Fruit fly (Drosophila melanogaster) whole organism, embryonic: Measurements from ENCODE around the gene CG10317.

Experiments used
- ATbp ChIP-seq: fragments of 200-800 bp; sonication (Bioruptor generic); optimal IDR thresholded peaks from 2 replicates; lab custom pipeline; 2017; ENCODE audit warnings: missing biosample characterization, mild to moderate bottlenecking, missing genetic modification characterization, missing genetic modification reagents
- Atf-2 ChIP-seq: fragments of 200-800 bp; sonication (Bioruptor generic); optimal IDR thresholded peaks from 2 replicates; lab custom pipeline; 2016; ENCODE audit warnings: missing biosample characterization, missing genetic modification characterization
- Bgb ChIP-seq: fragments of 200-800 bp; sonication (Bioruptor generic); IDR thresholded peaks from 2 replicates; pipeline ENCODE4 v1.3.6; 2022; ENCODE audit warnings: missing biosample characterization, missing genetic modification characterization; ENCODE audit not compliant: partially characterized antibody
- CG10274 ChIP-seq: fragments of 200-800 bp; sonication (Bioruptor generic); optimal IDR thresholded peaks from 3 replicates; lab custom pipeline; 2017; ENCODE audit warnings: missing biosample characterization, mild to moderate bottlenecking, missing genetic modification characterization
- CG10431 ChIP-seq: fragments of 200-800 bp; sonication (Bioruptor generic); optimal IDR thresholded peaks from 3 replicates; lab custom pipeline; 2018; ENCODE audit warnings: missing biosample characterization, mild to moderate bottlenecking, missing genetic modification characterization
- CG11695 ChIP-seq: fragments of 200-800 bp; sonication (Bioruptor generic); IDR thresholded peaks from 3 replicates; pipeline ENCODE4 v1.3.6; 2022; ENCODE audit warnings: missing biosample characterization, missing genetic modification characterization
- CG12219 ChIP-seq: fragments of 200-800 bp; sonication (Bioruptor generic); optimal IDR thresholded peaks from 3 replicates; lab custom pipeline; 2018; ENCODE audit warnings: missing biosample characterization, mild to moderate bottlenecking, missing genetic modification characterization
- CG13624 ChIP-seq: fragments of 200-800 bp; sonication (Bioruptor generic); optimal IDR thresholded peaks from 2 replicates; lab custom pipeline; 2016; ENCODE audit warnings: missing biosample characterization, missing genetic modification characterization
- CG15011 ChIP-seq: fragments of 200-800 bp; sonication (Bioruptor generic); optimal IDR thresholded peaks from 3 replicates; lab custom pipeline; 2018; ENCODE audit warnings: missing biosample characterization, mild to moderate bottlenecking, missing genetic modification characterization
- CG15514 ChIP-seq: fragments of 200-800 bp; sonication (Bioruptor generic); optimal IDR thresholded peaks from 3 replicates; lab custom pipeline; 2017; ENCODE audit warnings: missing biosample characterization, missing genetic modification characterization, mild to moderate bottlenecking, moderate library complexity, missing genetic modification reagents
- CG1602 ChIP-seq: fragments of 200-800 bp; sonication (Bioruptor generic); optimal IDR thresholded peaks from 3 replicates; lab custom pipeline; 2016; ENCODE audit warnings: missing biosample characterization, missing genetic modification characterization
- CG16815 ChIP-seq: fragments of 200-800 bp; sonication (Bioruptor generic); optimal IDR thresholded peaks from 3 replicates; lab custom pipeline; 2017; ENCODE audit warnings: missing biosample characterization, mild to moderate bottlenecking, missing genetic modification characterization
- CG2199 ChIP-seq: fragments of 200-800 bp; sonication (Bioruptor generic); IDR thresholded peaks from 3 replicates; pipeline ENCODE4 v1.3.6; 2022; ENCODE audit warnings: missing biosample characterization, missing genetic modification characterization
- CG31365 ChIP-seq: fragments of 200-800 bp; sonication (Bioruptor generic); optimal IDR thresholded peaks from 2 replicates; lab custom pipeline; 2018; ENCODE audit warnings: missing biosample characterization, mild to moderate bottlenecking, missing genetic modification characterization
- CG31388 ChIP-seq: fragments of 200-800 bp; sonication (Bioruptor generic); optimal IDR thresholded peaks from 2 replicates; lab custom pipeline; 2016; ENCODE audit warnings: missing biosample characterization, missing genetic modification characterization
- CG43689 ChIP-seq: fragments of 200-800 bp; sonication (Bioruptor generic); IDR thresholded peaks from 2 replicates; pipeline ENCODE4 v1.3.6; 2022; ENCODE audit warnings: missing biosample characterization, missing genetic modification characterization
- CG6654 ChIP-seq: fragments of 200-800 bp; sonication (Bioruptor generic); optimal IDR thresholded peaks from 2 replicates; lab custom pipeline; 2017; ENCODE audit warnings: missing biosample characterization, mild to moderate bottlenecking, missing genetic modification characterization
- CG7357 ChIP-seq: fragments of 200-800 bp; sonication (Bioruptor generic); IDR thresholded peaks from 3 replicates; pipeline ENCODE4 v1.3.6; 2022; ENCODE audit warnings: missing biosample characterization, missing genetic modification characterization
- CG7372 ChIP-seq: fragments of 200-800 bp; sonication (Bioruptor generic); IDR thresholded peaks from 2 replicates; pipeline ENCODE4 v1.3.6; 2022; ENCODE audit warnings: missing biosample characterization, missing genetic modification characterization
- CG7987 ChIP-seq: fragments of 200-800 bp; sonication (Bioruptor generic); optimal IDR thresholded peaks from 2 replicates; lab custom pipeline; 2018; ENCODE audit warnings: missing biosample characterization, mild to moderate bottlenecking, missing genetic modification characterization, moderate library complexity
- CG9609 ChIP-seq: fragments of 200-800 bp; sonication (Bioruptor generic); optimal IDR thresholded peaks from 3 replicates; lab custom pipeline; 2016; ENCODE audit warnings: missing biosample characterization, missing genetic modification characterization
- CG9727 ChIP-seq: fragments of 200-800 bp; sonication (Bioruptor generic); optimal IDR thresholded peaks from 3 replicates; lab custom pipeline; 2017; ENCODE audit warnings: missing biosample characterization, mild to moderate bottlenecking, missing genetic modification characterization
- Chrac-16 ChIP-seq: fragments of 200-800 bp; sonication (Bioruptor generic); optimal IDR thresholded peaks from 3 replicates; lab custom pipeline; 2016; ENCODE audit warnings: missing biosample characterization, missing genetic modification characterization
- Dbx ChIP-seq: fragments of 200-800 bp; sonication (Bioruptor generic); IDR thresholded peaks from 3 replicates; pipeline ENCODE4 v1.3.6; 2022; ENCODE audit warnings: missing biosample characterization, missing genetic modification characterization
- Doc2 ChIP-seq: fragments of 200-800 bp; sonication (Bioruptor generic); IDR thresholded peaks from 2 replicates; pipeline ENCODE4 v1.3.6; 2022; ENCODE audit warnings: missing biosample characterization, missing genetic modification characterization
- Dref ChIP-seq: fragments of 200-800 bp; sonication (Bioruptor generic); IDR thresholded peaks from 2 replicates; pipeline ENCODE4 v1.3.6; 2022; ENCODE audit warnings: missing biosample characterization, missing genetic modification characterization
- Elba2 ChIP-seq: fragments of 200-800 bp; sonication (Bioruptor generic); optimal IDR thresholded peaks from 3 replicates; lab custom pipeline; 2016; ENCODE audit warnings: missing biosample characterization, missing genetic modification characterization
- Fer2 ChIP-seq: fragments of 200-800 bp; sonication (Bioruptor generic); optimal IDR thresholded peaks from 2 replicates; lab custom pipeline; 2018; ENCODE audit warnings: missing biosample characterization, mild to moderate bottlenecking, missing genetic modification characterization, moderate library complexity
- HLH54F ChIP-seq: fragments of 200-800 bp; sonication (Bioruptor generic); optimal IDR thresholded peaks from 3 replicates; lab custom pipeline; 2016; ENCODE audit warnings: missing biosample characterization, missing genetic modification characterization
- Hmr ChIP-seq: fragments of 200-800 bp; sonication (Bioruptor generic); optimal IDR thresholded peaks from 3 replicates; lab custom pipeline; 2017; ENCODE audit warnings: mild to moderate bottlenecking, missing biosample characterization, missing genetic modification reagents, missing genetic modification characterization
- MESR4 ChIP-seq: fragments of 200-800 bp; sonication (Bioruptor generic); optimal IDR thresholded peaks from 2 replicates; lab custom pipeline; 2018; ENCODE audit warnings: missing biosample characterization, mild to moderate bottlenecking, missing genetic modification characterization, moderate library complexity
- Mrtf ChIP-seq: fragments of 200-800 bp; sonication (Bioruptor generic); IDR thresholded peaks from 3 replicates; pipeline ENCODE4 v1.3.6; 2022; ENCODE audit warnings: missing biosample characterization, missing genetic modification characterization
- Nf-YB ChIP-seq: fragments of 200-800 bp; sonication (Bioruptor generic); optimal IDR thresholded peaks from 3 replicates; lab custom pipeline; 2019; ENCODE audit warnings: missing biosample characterization, mild to moderate bottlenecking, missing genetic modification characterization, moderate library complexity
- Sin3A ChIP-seq: fragments of >200 bp; optimal IDR thresholded peaks from 2 replicates; lab custom pipeline; 2018
- Sry-β ChIP-seq: fragments of 200-800 bp; sonication (Bioruptor generic); optimal IDR thresholded peaks from 2 replicates; lab custom pipeline; 2018; ENCODE audit warnings: missing biosample characterization, mild to moderate bottlenecking, missing genetic modification characterization, moderate library complexity
- Sry-δ ChIP-seq: fragments of 200-800 bp; sonication (Bioruptor generic); optimal IDR thresholded peaks from 2 replicates; lab custom pipeline; 2016; ENCODE audit warnings: missing biosample characterization, missing genetic modification characterization
- Xbp1 ChIP-seq: fragments of 200-800 bp; sonication (Bioruptor generic); optimal IDR thresholded peaks from 3 replicates; lab custom pipeline; 2016; ENCODE audit warnings: missing biosample characterization, mild to moderate bottlenecking, missing genetic modification characterization
- ab ChIP-seq: fragments of 200-800 bp; sonication (Bioruptor generic); optimal IDR thresholded peaks from 2 replicates; lab custom pipeline; 2016; ENCODE audit warnings: missing biosample characterization, missing genetic modification characterization
- ase ChIP-seq: fragments of 200-800 bp; sonication (Bioruptor generic); IDR thresholded peaks from 3 replicates; pipeline ENCODE4 v1.3.6; 2022; ENCODE audit warnings: missing biosample characterization, missing genetic modification characterization
- az2 ChIP-seq: fragments of 200-800 bp; sonication (Bioruptor generic); optimal IDR thresholded peaks from 3 replicates; lab custom pipeline; 2016; ENCODE audit warnings: missing biosample characterization, missing genetic modification characterization
- cad ChIP-seq: fragments of >200 bp; optimal IDR thresholded peaks from 2 replicates; lab custom pipeline; 2017; ENCODE audit warnings: missing biosample characterization, missing genetic modification characterization
- dati ChIP-seq: fragments of 200-800 bp; sonication (Bioruptor generic); IDR thresholded peaks from 2 replicates; pipeline ENCODE4 v1.3.6; 2022; ENCODE audit warnings: missing biosample characterization, missing genetic modification characterization
- lov ChIP-seq, 2 experiments: fragments of 200-800 bp in 1 of 2; fragments of >200 bp in 1 of 2; sonication (Bioruptor generic) in 1 of 2; IDR thresholded peaks in 1 of 2; optimal IDR thresholded peaks in 1 of 2; 2 replicates in 1 of 2; 3 replicates in 1 of 2; pipeline versions ENCODE4 v1.3.6 to Lab custom; 2017 to 2022; ENCODE audit warnings: missing biosample characterization in 1 of 2, missing genetic modification characterization in 1 of 2
- luna ChIP-seq: fragments of 200-800 bp; sonication (Bioruptor generic); optimal IDR thresholded peaks from 2 replicates; lab custom pipeline; 2016; ENCODE audit warnings: missing biosample characterization, missing genetic modification characterization
- mam ChIP-seq: fragments of 200-800 bp; sonication (Bioruptor generic); optimal IDR thresholded peaks from 3 replicates; lab custom pipeline; 2016; ENCODE audit warnings: missing biosample characterization, missing genetic modification characterization
- nau ChIP-seq: fragments of 200-800 bp; sonication (Bioruptor generic); optimal IDR thresholded peaks from 3 replicates; lab custom pipeline; 2017; ENCODE audit warnings: missing biosample characterization, mild to moderate bottlenecking, missing genetic modification characterization, missing genetic modification reagents
- phol ChIP-seq: fragments of 200-800 bp; sonication (Bioruptor generic); optimal IDR thresholded peaks from 3 replicates; lab custom pipeline; 2018; ENCODE audit warnings: missing biosample characterization, mild to moderate bottlenecking, missing genetic modification characterization, moderate library complexity
- sens-2 ChIP-seq: fragments of 200-800 bp; sonication (Bioruptor generic); IDR thresholded peaks from 2 replicates; pipeline ENCODE4 v1.3.6; 2022; ENCODE audit warnings: missing biosample characterization, missing genetic modification characterization
- sima ChIP-seq: fragments of 200-800 bp; sonication (Bioruptor generic); optimal IDR thresholded peaks from 2 replicates; lab custom pipeline; 2016; ENCODE audit warnings: missing biosample characterization, missing genetic modification characterization
- sob ChIP-seq: fragments of 200-800 bp; sonication (Bioruptor generic); IDR thresholded peaks from 2 replicates; pipeline ENCODE4 v1.3.6; 2022; ENCODE audit warnings: missing biosample characterization, missing genetic modification characterization
- tna ChIP-seq: fragments of 200-800 bp; sonication (Bioruptor generic); IDR thresholded peaks from 2 replicates; pipeline ENCODE4 v1.3.6; 2022; ENCODE audit warnings: missing biosample characterization, missing genetic modification characterization; ENCODE audit not compliant: partially characterized antibody
- zfh1 ChIP-seq: fragments of 200-800 bp; sonication (Bioruptor generic); IDR thresholded peaks from 3 replicates; pipeline ENCODE4 v1.3.6; 2022; ENCODE audit warnings: missing biosample characterization, missing genetic modification characterization

CG10317 gene

DNA sequence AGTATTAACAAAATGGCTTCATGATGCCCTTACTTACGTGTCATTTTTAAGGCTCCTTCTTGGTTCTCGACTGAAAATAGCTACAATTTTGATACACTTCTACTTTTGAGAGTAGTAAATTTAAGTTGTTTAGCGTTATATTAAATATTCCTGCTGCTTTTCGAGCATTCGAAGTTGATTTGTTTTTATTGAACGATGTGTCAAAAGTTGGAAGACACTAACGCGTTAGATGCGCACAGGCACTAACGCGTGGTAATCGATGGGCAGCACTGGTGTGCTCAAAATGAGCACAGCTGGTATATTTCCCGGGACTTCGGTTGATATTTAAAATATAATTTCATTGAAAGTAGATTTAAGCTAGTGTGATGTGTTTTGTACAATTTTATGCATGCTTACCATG is 11.2 kb downstream of the CG10317 start, which contains the start of gene CG17931 (continued):
- no peak for TF ChIP-seq ATbp (GFP tag; lab: Kevin White, UChicago)
- TF ChIP-seq zfh1 (GFP tag; lab: Robert Waterston, UW), result no peak
- no peak for TF ChIP-seq CG13624 (GFP tag; lab: Kevin White, UChicago)
- TF ChIP-seq Chrac-16 (GFP tag; lab: Kevin White, UChicago), result no peak
- TF ChIP-seq Sry-δ (GFP tag; lab: Kevin White, UChicago), result peak; percentile 49
- TF ChIP-seq Dref (GFP tag; lab: Robert Waterston, UW), result peak; percentile 53
- no peak for TF ChIP-seq Elba2 (GFP tag; lab: Kevin White, UChicago)
- no peak for TF ChIP-seq nau (GFP tag; lab: Kevin White, UChicago)
- TF ChIP-seq Nf-YB (GFP tag; lab: Kevin White, UChicago), result no peak
- no peak for TF ChIP-seq CG10431 (GFP tag; lab: Kevin White, UChicago)
- no peak for TF ChIP-seq HLH54F
- peak; percentile 78 for TF ChIP-seq CG2199 (GFP tag; lab: Robert Waterston, UW)
- no peak for TF ChIP-seq CG12219 (GFP tag; lab: Kevin White, UChicago)
- TF ChIP-seq mam, result no peak
- TF ChIP-seq CG6654, result no peak
- TF ChIP-seq CG31365 (tag; lab: Kevin White, UChicago), result no peak
- no peak for TF ChIP-seq sens-2
- TF ChIP-seq Sry-β (GFP tag; lab: Kevin White, UChicago), result no peak
- no peak for TF ChIP-seq sob (GFP tag; lab: Robert Waterston, UW)
- TF ChIP-seq Doc2 (GFP tag; lab: Robert Waterston, UW), result no peak
- no peak for TF ChIP-seq CG31388 (GFP tag; lab: Kevin White, UChicago)
- TF ChIP-seq CG9727 (GFP tag; lab: Kevin White, UChicago), result no peak
- TF ChIP-seq CG11695 (GFP tag; lab: Robert Waterston, UW), result no peak
- TF ChIP-seq Dbx, result no peak
- TF ChIP-seq cad, result no peak
- TF ChIP-seq sima (GFP tag; lab: Kevin White, UChicago), result no peak
- TF ChIP-seq luna (GFP tag; lab: Kevin White, UChicago), result no peak
- TF ChIP-seq ab, result no peak
- TF ChIP-seq Xbp1 (GFP tag; lab: Kevin White, UChicago), result no peak
- no peak for TF ChIP-seq CG43689 (GFP tag; lab: Robert Waterston, UW)
- TF ChIP-seq Atf-2 (GFP tag; lab: Kevin White, UChicago), result no peak
- TF ChIP-seq az2 (GFP tag; lab: Kevin White, UChicago), result no peak
- no peak for TF ChIP-seq CG7357
- TF ChIP-seq lov (optimal IDR thresholded peaks at IDR 0.05; lab: Kevin White, UChicago), result no peak
- no peak for TF ChIP-seq lov (GFP tag; IDR thresholded peaks at IDR 0.05; lab: Robert Waterston, UW)
- no peak; the same call in 1 of the 2 replicates for TF ChIP-seq Bgb (GFP tag; lab: Robert Waterston, UW)
- TF ChIP-seq Fer2, result no peak
- TF ChIP-seq tna (GFP tag; lab: Robert Waterston, UW), result no peak
- TF ChIP-seq CG15011 (GFP tag; lab: Kevin White, UChicago), result no peak
- peak; percentile 79 for TF ChIP-seq phol
- TF ChIP-seq CG9609 (GFP tag; lab: Kevin White, UChicago), result no peak
- peak; percentile 48 for TF ChIP-seq Hmr (GFP tag; lab: Kevin White, UChicago)
- TF ChIP-seq CG7372 (GFP tag; lab: Robert Waterston, UW), result no peak
- peak; percentile 27 for TF ChIP-seq Sin3A (lab: Kevin White, UChicago)
- peak; percentile 97 for TF ChIP-seq MESR4
- TF ChIP-seq CG16815 (GFP tag; lab: Kevin White, UChicago), result no peak
- TF ChIP-seq CG1602 (GFP tag; lab: Kevin White, UChicago), result no peak
- TF ChIP-seq Mrtf (GFP tag; lab: Robert Waterston, UW), result no peak
- no peak for TF ChIP-seq CG7987 (GFP tag; lab: Kevin White, UChicago)
- no peak for TF ChIP-seq dati (GFP tag; lab: Robert Waterston, UW)
- no peak for TF ChIP-seq ase (GFP tag; lab: Robert Waterston, UW)
- peak; percentile 62 for TF ChIP-seq CG15514
- no peak for TF ChIP-seq CG10274 (GFP tag; lab: Kevin White, UChicago)
